Fruit fly (Drosophila melanogaster): ENCODE data around the gene CG15399.

Gene CG15399

dm6 chr2L:2734215-2734614, 37.4 kb downstream of the CG15399 start (continued):
- TF ChIP-seq nmo (GFP tag; optimal IDR thresholded peaks at IDR 0.05) = peak; percentile 33
- no peak for TF ChIP-seq danr (GFP tag; IDR thresholded peaks at IDR 0.05)
- TF ChIP-seq chn (GFP tag; optimal IDR thresholded peaks at IDR 0.05) = no peak
- no peak for TF ChIP-seq az2 (GFP tag; optimal IDR thresholded peaks at IDR 0.05)
- TF ChIP-seq CG3281 (GFP tag; optimal IDR thresholded peaks at IDR 0.05) = peak; percentile 85
- TF ChIP-seq CG11093 (GFP tag; IDR thresholded peaks at IDR 0.05) = no peak
- TF ChIP-seq CG3995 (GFP tag; optimal IDR thresholded peaks at IDR 0.05) = peak; percentile 16
- TF ChIP-seq Nf-YB (GFP tag; optimal IDR thresholded peaks at IDR 0.05) = no peak
- TF ChIP-seq CG9609 (GFP tag; optimal IDR thresholded peaks at IDR 0.05) = peak; percentile 23
- peak; percentile 66 for TF ChIP-seq CG13296 (GFP tag; optimal IDR thresholded peaks at IDR 0.05)
- peak; percentile 68 for TF ChIP-seq row (GFP tag; IDR thresholded peaks at IDR 0.05)
- no peak for TF ChIP-seq ro (GFP tag; IDR thresholded peaks at IDR 0.05)
- peak; percentile 58 for TF ChIP-seq Dip3 (GFP tag; optimal IDR thresholded peaks at IDR 0.05)
- TF ChIP-seq CG1529 (GFP tag; optimal IDR thresholded peaks at IDR 0.05) = no peak
- TF ChIP-seq CG1024 (GFP tag; IDR thresholded peaks at IDR 0.05) = no peak
- TF ChIP-seq CG7928 (GFP tag; optimal IDR thresholded peaks at IDR 0.05) = peak; percentile 37
- peak; percentile 33 for TF ChIP-seq CG18262 (tag; optimal IDR thresholded peaks at IDR 0.05)
- TF ChIP-seq prd (optimal IDR thresholded peaks at IDR 0.05) = no peak
- TF ChIP-seq prd (GFP tag; IDR thresholded peaks at IDR 0.05) = peak; percentile 22; the same call in 1 of the 3 replicates
- TF ChIP-seq slou (GFP tag; optimal IDR thresholded peaks at IDR 0.05) = peak; percentile 18
- TF ChIP-seq Pdp1 (GFP tag; optimal IDR thresholded peaks at IDR 0.05) = peak; percentile 22 to 83
- TF ChIP-seq Scr (GFP tag; IDR thresholded peaks at IDR 0.05; ENCODE audit: partially characterized antibody) = no peak
- no peak for TF ChIP-seq gsb-n (tag; optimal IDR thresholded peaks at IDR 0.05)
- TF ChIP-seq ap (GFP tag; IDR thresholded peaks at IDR 0.05) = no peak
- 0 out of 2 replicates have a peak, but pooled peaks have one; percentile 18 for TF ChIP-seq CG14441 (GFP tag; IDR thresholded peaks at IDR 0.05)
- TF ChIP-seq crp (GFP tag; optimal IDR thresholded peaks at IDR 0.05) = no peak
- TF ChIP-seq CoRest (tag; optimal IDR thresholded peaks at IDR 0.05) = peak; percentile 56
- peak; percentile 41 for TF ChIP-seq CG6689 (GFP tag; IDR thresholded peaks at IDR 0.05)
- TF ChIP-seq tin (GFP tag; optimal IDR thresholded peaks at IDR 0.05) = peak; percentile 28
- peak; percentile 73 for TF ChIP-seq Rfx (GFP tag; IDR thresholded peaks at IDR 0.05)
- TF ChIP-seq CG7357 (GFP tag; IDR thresholded peaks at IDR 0.05) = peak; percentile 30; the same call in 1 of the 3 replicates
- peak; percentile 3 for TF ChIP-seq Hr3 (GFP tag; optimal IDR thresholded peaks at IDR 0.05)
- TF ChIP-seq sr (GFP tag; IDR thresholded peaks at IDR 0.05) = no peak
- peak; percentile 17 for TF ChIP-seq HmgZ (tag; optimal IDR thresholded peaks at IDR 0.05)
- TF ChIP-seq CG4730 (GFP tag; IDR thresholded peaks at IDR 0.05) = no peak
- peak; percentile 54 for TF ChIP-seq cwo (GFP tag; optimal IDR thresholded peaks at IDR 0.05)
- TF ChIP-seq CG2712 (tag; optimal IDR thresholded peaks at IDR 0.05) = peak; percentile 42
- no peak for TF ChIP-seq CG12236 (GFP tag; optimal IDR thresholded peaks at IDR 0.05)
- no peak for TF ChIP-seq CG4707 (GFP tag; optimal IDR thresholded peaks at IDR 0.05)
- peak; percentile 44 for TF ChIP-seq CG13424 (tag; optimal IDR thresholded peaks at IDR 0.05)
- TF ChIP-seq crol (GFP tag; IDR thresholded peaks at IDR 0.05) = peak; percentile 39
- no peak for TF ChIP-seq CG9437 (GFP tag; optimal IDR thresholded peaks at IDR 0.05)
- TF ChIP-seq Opbp (GFP tag; IDR thresholded peaks at IDR 0.05; ENCODE audit: partially characterized antibody) = no peak
- no peak for TF ChIP-seq CG3838 (GFP tag; optimal IDR thresholded peaks at IDR 0.05)
- peak; percentile 38 for TF ChIP-seq Oli (tag; optimal IDR thresholded peaks at IDR 0.05)
- TF ChIP-seq CG3726 (GFP tag; IDR thresholded peaks at IDR 0.05) = no peak
- TF ChIP-seq her (GFP tag; optimal IDR thresholded peaks at IDR 0.05) = no peak
- peak; percentile 56 for TF ChIP-seq tio (GFP tag; optimal IDR thresholded peaks at IDR 0.05)
- no peak for TF ChIP-seq gcm (GFP tag; optimal IDR thresholded peaks at IDR 0.05)
- TF ChIP-seq CG6654 (GFP tag; optimal IDR thresholded peaks at IDR 0.05) = no peak
- TF ChIP-seq chinmo (GFP tag; IDR thresholded peaks at IDR 0.05; ENCODE audit: partially characterized antibody) = no peak
- peak; percentile 40 for TF ChIP-seq ind (GFP tag; optimal IDR thresholded peaks at IDR 0.05)

Measured in whole organism, embryonic.